Fruit fly (Drosophila melanogaster): ENCODE results near the gene CG11970.

dm6 chr3R:9007258-9007657, 22.7 kb downstream of the CG11970 start:
- no peak for TF ChIP-seq fru (GFP tag; optimal IDR thresholded peaks at IDR 0.05)
- no peak for TF ChIP-seq woc (GFP tag; optimal IDR thresholded peaks at IDR 0.05)
- TF ChIP-seq Mio (GFP tag; optimal IDR thresholded peaks at IDR 0.05) = no peak
- no peak for TF ChIP-seq ey (GFP tag; optimal IDR thresholded peaks at IDR 0.05)
- no peak for TF ChIP-seq Myc (optimal IDR thresholded peaks at IDR 0.05)
- TF ChIP-seq OdsH (GFP tag; optimal IDR thresholded peaks at IDR 0.05) = no peak
- TF ChIP-seq dmrt93B (GFP tag; optimal IDR thresholded peaks at IDR 0.05) = no peak
- no peak for TF ChIP-seq HLH106 (tag; optimal IDR thresholded peaks at IDR 0.05)
- no peak for TF ChIP-seq CG9705 (GFP tag; optimal IDR thresholded peaks at IDR 0.05)
- no peak for TF ChIP-seq Rel (GFP tag; optimal IDR thresholded peaks at IDR 0.05)
- no peak for TF ChIP-seq Rel (tag; optimal IDR thresholded peaks at IDR 0.05)
- TF ChIP-seq N (GFP tag; optimal IDR thresholded peaks at IDR 0.05) = no peak
- no peak for TF ChIP-seq brk (GFP tag; optimal IDR thresholded peaks at IDR 0.05)
- TF ChIP-seq pan (optimal IDR thresholded peaks at IDR 0.05) = no peak

Measured in whole organism, wandering third instar larva.